Fruit fly (Drosophila melanogaster) whole organism, embryonic: ENCODE data around the gene CG8952.

Experiments used
- Awh ChIP-seq: fragments of 200-800 bp; sonication (Bioruptor generic); IDR thresholded peaks from 2 replicates; pipeline ENCODE4, ENCODE4 v1.3.6; 2022; ENCODE audit warnings: missing biosample characterization, missing genetic modification characterization
- CG10274 ChIP-seq: fragments of 200-800 bp; sonication (Bioruptor generic); optimal IDR thresholded peaks from 3 replicates; lab custom pipeline; 2017; ENCODE audit warnings: missing biosample characterization, mild to moderate bottlenecking, missing genetic modification characterization
- CG10321 ChIP-seq: fragments of 200-800 bp; sonication (Bioruptor generic); IDR thresholded peaks from 2 replicates; pipeline ENCODE4 v1.3.6; 2022; ENCODE audit warnings: missing biosample characterization, missing genetic modification characterization
- CG13123 ChIP-seq: fragments of 200-800 bp; sonication (Bioruptor generic); optimal IDR thresholded peaks from 2 replicates; lab custom pipeline; 2016; ENCODE audit warnings: missing biosample characterization, missing genetic modification characterization
- CG13287 ChIP-seq: fragments of 200-800 bp; sonication (Bioruptor generic); IDR thresholded peaks from 2 replicates; pipeline ENCODE4 v1.3.6; 2022; ENCODE audit warnings: missing biosample characterization, missing genetic modification characterization; ENCODE audit not compliant: partially characterized antibody
- CG14014 ChIP-seq: fragments of 200-800 bp; sonication (Bioruptor generic); IDR thresholded peaks from 2 replicates; pipeline ENCODE4 v1.3.6; 2022; ENCODE audit warnings: missing biosample characterization, missing genetic modification characterization
- CG15073 ChIP-seq: fragments of 200-800 bp; sonication (Bioruptor generic); optimal IDR thresholded peaks from 2 replicates; lab custom pipeline; 2016; ENCODE audit warnings: missing biosample characterization, missing genetic modification characterization
- CG1602 ChIP-seq: fragments of 200-800 bp; sonication (Bioruptor generic); optimal IDR thresholded peaks from 3 replicates; lab custom pipeline; 2016; ENCODE audit warnings: missing biosample characterization, missing genetic modification characterization
- CG16815 ChIP-seq: fragments of 200-800 bp; sonication (Bioruptor generic); optimal IDR thresholded peaks from 3 replicates; lab custom pipeline; 2017; ENCODE audit warnings: missing biosample characterization, mild to moderate bottlenecking, missing genetic modification characterization
- CG16863 ChIP-seq: fragments of 200-800 bp; sonication (Bioruptor generic); optimal IDR thresholded peaks from 3 replicates; lab custom pipeline; 2016; ENCODE audit warnings: missing biosample characterization, missing genetic modification characterization
- CG17361 ChIP-seq: fragments of 200-800 bp; sonication (Bioruptor generic); IDR thresholded peaks from 3 replicates; pipeline ENCODE4 v1.3.6; 2022; ENCODE audit warnings: missing biosample characterization, missing genetic modification characterization
- CG18476 ChIP-seq: fragments of 200-800 bp; sonication (Bioruptor generic); optimal IDR thresholded peaks from 2 replicates; lab custom pipeline; 2016; ENCODE audit warnings: missing biosample characterization, mild to moderate bottlenecking, missing genetic modification characterization
- CG18599 ChIP-seq: fragments of 200-800 bp; sonication (Bioruptor generic); optimal IDR thresholded peaks from 3 replicates; lab custom pipeline; 2017; ENCODE audit warnings: missing biosample characterization, missing genetic modification characterization, mild to moderate bottlenecking, moderate library complexity, missing genetic modification reagents
- CG31388 ChIP-seq: fragments of 200-800 bp; sonication (Bioruptor generic); optimal IDR thresholded peaks from 2 replicates; lab custom pipeline; 2016; ENCODE audit warnings: missing biosample characterization, missing genetic modification characterization
- CG32767 ChIP-seq: fragments of 200-800 bp; sonication (Bioruptor generic); IDR thresholded peaks from 2 replicates; pipeline ENCODE4 v1.3.6; 2022; ENCODE audit warnings: missing biosample characterization, missing genetic modification characterization
- CG8388 ChIP-seq: fragments of 200-800 bp; sonication (Bioruptor generic); optimal IDR thresholded peaks from 2 replicates; lab custom pipeline; 2019; ENCODE audit warnings: missing biosample characterization, mild to moderate bottlenecking, missing genetic modification characterization, moderate library complexity
- CG9215 ChIP-seq: fragments of 200-800 bp; sonication (Bioruptor generic); IDR thresholded peaks from 2 replicates; pipeline ENCODE4 v1.3.6; 2022; ENCODE audit warnings: missing biosample characterization, missing genetic modification characterization
- CG9437 ChIP-seq: fragments of 200-800 bp; sonication (Bioruptor generic); optimal IDR thresholded peaks from 2 replicates; lab custom pipeline; 2018; ENCODE audit warnings: missing biosample characterization, mild to moderate bottlenecking, missing genetic modification characterization
- HLH4C ChIP-seq: fragments of 200-800 bp; sonication (Bioruptor generic); IDR thresholded peaks from 3 replicates; pipeline ENCODE4 v1.3.6; 2022; ENCODE audit warnings: missing biosample characterization, missing genetic modification characterization; ENCODE audit not compliant: partially characterized antibody
- HLHmδ ChIP-seq: fragments of 200-800 bp; sonication (Bioruptor generic); optimal IDR thresholded peaks from 2 replicates; lab custom pipeline; 2018; ENCODE audit warnings: missing biosample characterization, mild to moderate bottlenecking, missing genetic modification characterization, moderate library complexity
- Hey ChIP-seq: fragments of 200-800 bp; sonication (Bioruptor generic); optimal IDR thresholded peaks from 3 replicates; lab custom pipeline; 2018; ENCODE audit warnings: missing biosample characterization, mild to moderate bottlenecking, missing genetic modification characterization
- Hsf ChIP-seq: fragments of 200-800 bp; sonication (Bioruptor generic); optimal IDR thresholded peaks from 3 replicates; lab custom pipeline; 2016; ENCODE audit warnings: missing biosample characterization, missing genetic modification characterization
- Med ChIP-seq: fragments of 200-800 bp; sonication (Bioruptor generic); peaks from one replicate; lab custom pipeline; 2016; ENCODE audit warnings: missing biosample characterization, missing genetic modification characterization, mild to moderate bottlenecking, inconsistent platforms, moderate library complexity
- Mes4 ChIP-seq: fragments of 200-800 bp; sonication (Bioruptor generic); optimal IDR thresholded peaks from 2 replicates; lab custom pipeline; 2016; ENCODE audit warnings: missing biosample characterization, missing genetic modification characterization
- NFAT ChIP-seq: fragments of 200-800 bp; sonication (Bioruptor generic); IDR thresholded peaks from 2 replicates; pipeline ENCODE4 v1.3.6; 2022; ENCODE audit warnings: missing biosample characterization, missing genetic modification characterization
- Neu2 ChIP-seq: fragments of 200-800 bp; sonication (Bioruptor generic); optimal IDR thresholded peaks from 3 replicates; lab custom pipeline; 2016; ENCODE audit warnings: missing biosample characterization, missing genetic modification characterization, borderline replicate concordance
- Opbp ChIP-seq: fragments of 200-800 bp; sonication (Bioruptor generic); IDR thresholded peaks from 3 replicates; pipeline ENCODE4 v1.3.6; 2022; ENCODE audit warnings: missing biosample characterization, missing genetic modification characterization; ENCODE audit not compliant: partially characterized antibody
- Pdp1 ChIP-seq, 2 experiments: fragments of 200-800 bp; sonication (Bioruptor generic); optimal IDR thresholded peaks; 3 replicates each; lab custom pipeline; 2016; ENCODE audit warnings: missing biosample characterization in 2 of 2, missing genetic modification characterization in 2 of 2, mild to moderate bottlenecking in 1 of 2, moderate library complexity in 1 of 2
- Ssrp ChIP-seq: fragments of 200-800 bp; sonication (Bioruptor generic); optimal IDR thresholded peaks from 2 replicates; lab custom pipeline; 2018; ENCODE audit warnings: missing biosample characterization, mild to moderate bottlenecking, missing genetic modification characterization, moderate library complexity
- Trl ChIP-seq, 3 experiments: fragments of >200 bp in 2 of 3; fragments of 200-800 bp in 1 of 3; sonication (Bioruptor generic) in 1 of 3; optimal IDR thresholded peaks; 2 replicates in 1 of 3; 3 replicates in 2 of 3; lab custom pipeline; 2016 to 2017; ENCODE audit warnings: missing biosample characterization in 1 of 3, missing genetic modification characterization in 1 of 3
- al ChIP-seq: fragments of 200-800 bp; sonication (Bioruptor generic); IDR thresholded peaks from 2 replicates; pipeline ENCODE4 v1.3.6; 2022; ENCODE audit warnings: missing biosample characterization, missing genetic modification characterization
- bbx ChIP-seq: fragments of 200-800 bp; sonication (Bioruptor generic); IDR thresholded peaks from 2 replicates; pipeline ENCODE4 v1.3.6; 2022; ENCODE audit warnings: missing biosample characterization, missing genetic modification characterization; ENCODE audit not compliant: partially characterized antibody
- caup ChIP-seq: fragments of 200-800 bp; sonication (Bioruptor generic); optimal IDR thresholded peaks from 3 replicates; lab custom pipeline; 2017; ENCODE audit warnings: missing biosample characterization, mild to moderate bottlenecking, missing genetic modification characterization, moderate library complexity; ENCODE audit not compliant: severe bottlenecking
- chinmo ChIP-seq: fragments of 200-800 bp; sonication (Bioruptor generic); IDR thresholded peaks from 4 replicates; pipeline ENCODE4 v1.3.6; 2022; ENCODE audit warnings: missing biosample characterization, missing genetic modification characterization; ENCODE audit not compliant: partially characterized antibody
- ci ChIP-seq: fragments of 200-800 bp; sonication (Bioruptor generic); IDR thresholded peaks from 3 replicates; pipeline ENCODE4 v1.3.6; 2022; ENCODE audit warnings: missing biosample characterization, missing genetic modification characterization
- dan ChIP-seq: fragments of 200-800 bp; sonication (Bioruptor generic); IDR thresholded peaks from 2 replicates; pipeline ENCODE4 v1.3.6; 2022; ENCODE audit warnings: missing biosample characterization, missing genetic modification characterization
- en ChIP-seq: fragments of 200-800 bp; sonication (Bioruptor generic); optimal IDR thresholded peaks from 2 replicates; lab custom pipeline; 2016; ENCODE audit warnings: missing biosample characterization, missing genetic modification characterization
- fu2 ChIP-seq: fragments of 200-800 bp; sonication (Bioruptor generic); optimal IDR thresholded peaks from 2 replicates; lab custom pipeline; 2016; ENCODE audit warnings: missing biosample characterization, missing genetic modification characterization
- jing ChIP-seq: fragments of 200-800 bp; sonication (Bioruptor generic); optimal IDR thresholded peaks from 2 replicates; lab custom pipeline; 2018; ENCODE audit warnings: missing biosample characterization, mild to moderate bottlenecking, missing genetic modification characterization
- lbe ChIP-seq: fragments of 200-800 bp; sonication (Bioruptor generic); optimal IDR thresholded peaks from 2 replicates; lab custom pipeline; 2016; ENCODE audit warnings: missing biosample characterization, mild to moderate bottlenecking, missing genetic modification characterization
- sens-2 ChIP-seq: fragments of 200-800 bp; sonication (Bioruptor generic); IDR thresholded peaks from 2 replicates; pipeline ENCODE4 v1.3.6; 2022; ENCODE audit warnings: missing biosample characterization, missing genetic modification characterization
- z ChIP-seq: fragments of 200-800 bp; sonication (Bioruptor generic); IDR thresholded peaks from 3 replicates; pipeline ENCODE4 v1.3.6; 2022; ENCODE audit warnings: missing biosample characterization, missing genetic modification characterization

Gene CG8952

DNA sequence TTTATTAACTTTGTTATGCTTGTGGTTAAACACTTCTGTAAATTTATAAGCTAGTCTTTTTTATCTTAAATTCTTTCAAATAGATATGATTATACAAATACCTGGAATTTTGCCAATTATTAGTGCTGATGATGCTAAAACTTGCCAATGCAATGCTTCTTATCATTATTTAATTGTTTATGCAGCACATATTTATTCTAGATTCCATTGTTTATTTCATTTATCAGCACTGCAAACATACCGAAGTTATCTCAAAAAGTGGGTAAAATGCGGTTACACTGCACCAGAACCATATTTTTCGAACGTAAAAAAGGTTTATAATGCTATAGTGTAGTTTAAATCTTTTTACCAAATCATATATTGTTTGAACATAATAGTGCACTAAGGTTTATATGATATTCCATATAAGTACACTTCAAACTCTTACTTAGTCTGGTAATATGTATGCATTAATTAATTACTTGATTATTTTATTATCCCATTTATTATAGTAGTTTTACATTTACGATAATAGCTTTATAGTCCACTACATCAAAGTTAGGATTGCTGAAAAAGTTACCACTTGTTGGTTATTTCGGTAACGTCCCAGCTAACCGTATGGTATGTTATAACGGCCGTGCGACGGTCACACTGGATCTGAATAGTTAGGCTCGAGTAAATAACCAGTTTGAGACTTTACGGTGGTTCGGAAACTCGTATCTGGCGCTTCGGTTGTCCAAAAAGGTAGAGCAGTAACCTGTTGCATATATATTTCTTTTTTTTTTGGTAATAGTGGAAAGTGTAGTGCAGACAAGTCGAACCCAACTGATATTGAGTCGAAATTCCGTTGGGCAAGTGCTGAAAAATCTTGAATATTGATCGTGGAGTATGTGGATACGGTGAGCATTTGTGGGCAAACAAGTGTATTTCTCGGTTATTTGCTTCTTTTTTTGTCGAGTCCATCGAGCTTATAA, 22.3 kb upstream of the CG8952 start, which contains the start of gene Rhp (continued):
- TF ChIP-seq CG14014 (GFP tag; lab: Robert Waterston, UW) (peak; percentile 63; the same call in 1 of the 2 replicates), CG1602 (GFP tag; lab: Kevin White, UChicago) (no peak), dan (GFP tag; lab: Robert Waterston, UW) (no peak), ci (GFP tag; lab: Robert Waterston, UW) (peak; percentile 31; the same call in 1 of the 3 replicates), CG13287 (GFP tag; lab: Robert Waterston, UW) (peak; percentile 25; the same call in 1 of the 2 replicates), Opbp (GFP tag; lab: Robert Waterston, UW) (0 out of 3 replicates have a peak, but pooled peaks have one; percentile 14), HLH4C (GFP tag; lab: Robert Waterston, UW) (peak; percentile 23; the same call in 1 of the 3 replicates), en (GFP tag; lab: Kevin White, UChicago) (no peak), Mes4 (GFP tag; lab: Kevin White, UChicago) (no peak), z (GFP tag; lab: Robert Waterston, UW) (no peak), chinmo (0 out of 4 replicates have a peak, but pooled peaks have one; percentile 41), caup (GFP tag; lab: Kevin White, UChicago) (peak; percentile 31), Hsf (GFP tag; lab: Kevin White, UChicago) (no peak), NFAT (GFP tag; lab: Robert Waterston, UW) (no peak), fu2 (GFP tag; lab: Kevin White, UChicago) (no peak)
- TF ChIP-seq, all 482 proteins: peak for 136

DNA sequence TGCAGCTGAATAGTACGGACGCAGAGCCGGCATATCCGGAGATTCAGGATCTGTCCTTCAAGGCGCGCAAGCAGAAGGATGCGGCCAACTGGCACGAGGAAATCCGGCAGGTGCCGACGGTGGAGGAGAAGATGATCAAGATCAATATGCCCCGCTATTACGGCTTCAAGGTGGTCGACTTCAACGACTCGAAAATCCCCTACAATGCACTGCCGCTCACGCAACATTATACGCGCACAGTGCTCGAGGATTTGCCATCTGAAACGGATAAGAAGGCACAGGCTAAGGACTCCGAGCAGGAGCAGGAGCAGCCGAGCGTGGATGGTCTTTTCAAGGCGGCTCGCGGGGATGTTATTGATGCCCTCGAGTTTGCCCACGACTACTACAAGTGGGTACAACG, 20.0 kb upstream of the CG8952 start:
- 0 out of 2 replicates have a peak, but pooled peaks have one; percentile 0 for TF ChIP-seq bbx (GFP tag; lab: Robert Waterston, UW)
- TF ChIP-seq jing (GFP tag; lab: Kevin White, UChicago), result no peak
- no peak for TF ChIP-seq lbe
- peak; percentile 15 for TF ChIP-seq Med (GFP tag; lab: Kevin White, UChicago)
- peak; percentile 93 for TF ChIP-seq CG10274 (GFP tag; lab: Kevin White, UChicago)
- TF ChIP-seq, all 482 proteins: peak for 3

DNA sequence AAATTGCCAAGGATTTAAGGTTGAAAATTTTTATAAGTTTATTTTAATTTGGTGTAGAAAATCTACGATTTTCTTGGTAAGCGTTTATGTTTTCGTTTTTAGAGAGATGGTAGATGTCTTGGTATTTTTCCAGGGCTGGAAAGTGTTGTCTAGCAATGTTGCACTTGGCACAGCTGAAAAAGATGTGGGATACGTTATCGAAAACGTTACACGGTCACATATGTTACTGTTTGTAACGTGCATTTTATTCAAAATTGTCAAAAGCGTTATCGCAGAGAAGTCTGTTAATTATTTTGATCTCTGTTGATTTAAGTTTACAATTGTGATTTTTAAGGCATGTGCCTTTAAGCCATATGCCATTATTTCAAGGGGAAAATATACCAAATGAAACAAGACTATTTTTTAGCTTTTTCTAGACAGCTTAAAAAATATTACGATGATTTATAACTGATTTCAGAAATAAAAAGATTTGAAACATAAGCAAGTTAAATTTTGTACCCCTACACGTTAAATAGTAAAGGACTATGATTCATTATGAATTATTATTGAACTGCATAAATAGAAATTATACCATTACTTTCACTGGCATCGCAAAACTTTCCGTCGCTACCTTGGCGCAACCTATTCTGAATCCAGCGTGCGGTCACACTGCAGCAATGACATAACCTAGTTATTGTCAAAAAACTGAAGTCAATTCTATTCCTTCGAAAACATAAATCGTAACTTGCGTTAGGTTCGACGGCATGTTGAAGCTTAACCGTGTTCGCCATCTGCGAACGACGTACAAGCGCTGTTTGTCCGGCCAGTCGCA, 19.4 kb upstream of the CG8952 start, which contains the start of the genes Paf-AHalpha and mRpS30:
Paf-AHalpha (minus strand) TSS at position 155 of the 811 bp plus-strand sequence.
mRpS30 (plus strand) TSS at position 619 of the 811 bp plus-strand sequence.
- TF ChIP-seq CG13123 (GFP tag; lab: Kevin White, UChicago) (no peak), CG31388 (no peak), CG10321 (GFP tag; lab: Robert Waterston, UW) (no peak), CG18476 (GFP tag; lab: Kevin White, UChicago) (no peak), Awh (GFP tag; lab: Robert Waterston, UW) (no peak), HLH4C (GFP tag; lab: Robert Waterston, UW) (no peak), Ssrp (tag; lab: Kevin White, UChicago) (no peak), al (GFP tag; lab: Robert Waterston, UW) (no peak), CG8388 (GFP tag; lab: Kevin White, UChicago) (no peak), CG16863 (GFP tag; lab: Kevin White, UChicago) (no peak), CG15073 (GFP tag; lab: Kevin White, UChicago) (no peak), Pdp1 (GFP tag; optimal IDR thresholded peaks at IDR 0.05; lab: Kevin White, UChicago) (peak in 1 of 2 experiments; percentile 95), Trl (optimal IDR thresholded peaks at IDR 0.05; lab: Kevin White, UChicago) (no peak), Trl (GFP tag; optimal IDR thresholded peaks at IDR 0.05; lab: Kevin White, UChicago) (no peak), CG18599 (no peak), CG9437 (GFP tag; lab: Kevin White, UChicago) (peak; percentile 89), Neu2 (GFP tag; lab: Kevin White, UChicago) (no peak), HLHmδ (GFP tag; lab: Kevin White, UChicago) (no peak), CG9215 (GFP tag; lab: Robert Waterston, UW) (no peak), CG17361 (GFP tag; lab: Robert Waterston, UW) (no peak), sens-2 (no peak), Hey (tag; lab: Kevin White, UChicago) (no peak), CG32767 (GFP tag; lab: Robert Waterston, UW) (no peak), CG16815 (GFP tag; lab: Kevin White, UChicago) (no peak)
